Fruit fly (Drosophila melanogaster) whole organism: ENCODE data around the gene HDAC3.

ENCODE experiments used
- Dll ChIP-seq: fragments of >200 bp; optimal IDR thresholded peaks from 2 replicates; lab custom pipeline; 2017
- EcR ChIP-seq, 2 experiments: fragments of >200 bp; optimal IDR thresholded peaks; 2 replicates each; lab custom pipeline; 2017; ENCODE audit warnings: missing biosample characterization in 2 of 2, missing genetic modification characterization in 2 of 2, missing genetic modification reagents in 2 of 2
- psq ChIP-seq: fragments of >200 bp; optimal IDR thresholded peaks from 2 replicates; lab custom pipeline; 2017

dm6 chr3R:5483488-5484109, 9.2 kb upstream of the HDAC3 start, which contains the start of gene ksr:
- no peak for TF ChIP-seq psq (lab: Kevin White, UChicago)
- TF ChIP-seq EcR (GFP tag; optimal IDR thresholded peaks at IDR 0.05; lab: Kevin White, UChicago) = no peak
- TF ChIP-seq Dll (lab: Kevin White, UChicago) = no peak
